Worm (Caenorhabditis elegans): ENCODE measurements around the gene irld-55.
A peak's percentile ranks its signal among the peaks of the same experiment; 100 is the strongest.

The irld-55 gene

DNA sequence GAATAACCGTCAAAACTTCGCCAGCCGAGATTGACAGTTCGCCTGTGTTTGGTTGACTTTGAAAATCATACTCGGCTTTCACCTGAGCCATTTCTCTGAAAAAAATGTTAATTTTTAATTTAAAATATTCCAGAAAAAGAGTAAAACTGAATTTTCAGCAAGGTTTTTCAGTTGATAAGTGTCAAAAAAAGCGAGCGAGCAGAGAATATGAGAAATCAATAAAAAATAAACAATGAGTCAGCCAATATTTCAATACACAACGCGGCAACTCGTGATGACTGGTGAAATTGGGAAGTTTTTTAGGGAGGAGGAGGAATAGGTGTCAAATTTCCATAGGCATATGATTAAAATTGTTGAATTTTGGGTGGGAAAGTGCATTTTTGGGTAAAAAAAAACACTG, 49.8 kb downstream of the irld-55 start, which contains the start of gene lst-4:
TSS of gene lst-4 (minus strand) at position 101 of the 400 bp plus-strand sequence.
- no peak for TF ChIP-seq K12H6.12 (tag; optimal IDR thresholded peaks at IDR 0.05)
- TF ChIP-seq madf-3 (GFP tag; IDR thresholded peaks at IDR 0.05), result no peak
- no peak for TF ChIP-seq gei-17 (GFP tag; optimal IDR thresholded peaks at IDR 0.05)
- no peak for TF ChIP-seq tlf-1 (GFP tag; optimal IDR thresholded peaks at IDR 0.05)
- TF ChIP-seq F33H1.4 (GFP tag; IDR thresholded peaks at IDR 0.05), result no peak
- TF ChIP-seq pbrm-1 (GFP tag; IDR thresholded peaks at IDR 0.05), result no peak
- TF ChIP-seq Y79H2A.3 (GFP tag; conservative IDR thresholded peaks at IDR 0.05), result no peak
- TF ChIP-seq F37B4.10 (GFP tag; IDR thresholded peaks at IDR 0.05), result no peak
- no peak for TF ChIP-seq ceh-91 (GFP tag; IDR thresholded peaks at IDR 0.05)
- no peak for TF ChIP-seq tbp1 (GFP tag; optimal IDR thresholded peaks at IDR 0.05)
- no peak for TF ChIP-seq nhr-80 (tag; optimal IDR thresholded peaks at IDR 0.05)
- TF ChIP-seq attf-3 (GFP tag; conservative IDR thresholded peaks at IDR 0.05), result no peak
- no peak for TF ChIP-seq snpc-4 (GFP tag; optimal IDR thresholded peaks at IDR 0.05)
- no peak for TF ChIP-seq snpc-4 (tag; optimal IDR thresholded peaks at IDR 0.05)

DNA sequence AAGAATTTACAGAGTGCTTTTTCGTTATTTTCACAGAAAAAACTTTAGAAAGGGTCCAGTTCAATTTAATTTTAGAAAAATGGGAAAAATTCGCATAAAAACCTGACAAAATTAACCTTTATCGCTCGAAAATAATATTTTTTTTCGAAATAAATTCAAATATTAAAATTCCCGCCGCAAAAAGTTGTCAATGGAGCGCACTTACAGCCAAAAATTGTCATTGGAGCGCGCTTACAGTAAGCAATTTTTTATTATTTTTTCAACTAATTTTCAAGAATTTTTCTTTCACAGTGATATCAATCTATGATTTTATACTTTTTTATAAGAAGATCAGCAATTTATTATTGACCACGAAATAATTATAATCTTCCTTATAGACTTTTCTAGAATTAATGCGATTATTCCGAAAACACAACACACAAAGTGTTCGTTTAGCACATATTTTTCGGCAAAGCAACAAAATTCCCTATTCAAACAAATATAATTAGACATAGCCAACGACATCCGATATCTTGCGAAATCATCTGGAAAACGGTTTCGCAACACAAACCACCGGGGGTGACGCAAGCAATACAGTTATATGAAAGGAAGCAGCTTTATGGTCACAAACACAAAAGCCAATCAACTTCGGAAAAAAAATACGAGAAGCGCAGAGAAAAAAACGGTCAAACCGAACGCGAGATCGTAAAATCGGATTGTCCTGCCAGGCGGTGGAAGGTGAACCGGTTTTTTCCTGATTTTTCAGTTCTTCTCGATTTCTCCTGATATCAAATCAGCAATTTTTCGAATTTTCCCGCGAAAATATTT, 50.4 kb downstream of the irld-55 start:
- TF ChIP-seq nfya-1 (tag; optimal IDR thresholded peaks at IDR 0.05; ENCODE audit: borderline replicate concordance, insufficient read depth) (no peak), dpl-1 (GFP tag; optimal IDR thresholded peaks at IDR 0.05) (peak; percentile 73), ceh-91 (GFP tag; IDR thresholded peaks at IDR 0.05) (peak; percentile 43; the same call in 1 of the 2 replicates), lin-54 (GFP tag; optimal IDR thresholded peaks at IDR 0.05) (peak; percentile 70), ama-1 (optimal IDR thresholded peaks at IDR 0.05) (no peak), ama-1 (GFP tag; optimal IDR thresholded peaks at IDR 0.05) (no peak), Y67H2A.10 (GFP tag; conservative IDR thresholded peaks at IDR 0.05) (no peak), snpc-1.3 (tag; optimal IDR thresholded peaks at IDR 0.05; ENCODE audit: insufficient read depth) (peak; percentile 70), fkh-3 (tag; optimal IDR thresholded peaks at IDR 0.05) (no peak), hsf-1 (GFP tag; IDR thresholded peaks at IDR 0.05) (no peak), madf-8 (GFP tag; conservative IDR thresholded peaks at IDR 0.05) (peak; percentile 47; the same call in 1 of the 2 replicates), ceh-79 (tag; optimal IDR thresholded peaks at IDR 0.05) (no peak), gei-17 (GFP tag; optimal IDR thresholded peaks at IDR 0.05) (no peak), T07F8.4 (tag; optimal IDR thresholded peaks at IDR 0.05) (no peak), egl-18 (GFP tag; IDR thresholded peaks at IDR 0.05) (no peak), Y79H2A.3 (GFP tag; conservative IDR thresholded peaks at IDR 0.05) (no peak), ztf-6 (GFP tag; IDR thresholded peaks at IDR 0.05) (no peak), ztf-18 (tag; optimal IDR thresholded peaks at IDR 0.05) (no peak), K11D2.4 (GFP tag; IDR thresholded peaks at IDR 0.05) (no peak), nhr-27 (tag; optimal IDR thresholded peaks at IDR 0.05) (no peak), hrde-1 (tag; optimal IDR thresholded peaks at IDR 0.05; ENCODE audit: borderline replicate concordance) (no peak), zfh-2 (GFP tag; conservative IDR thresholded peaks at IDR 0.05) (peak; percentile 61; the same call in 1 of the 2 replicates), sdz-38 (tag; optimal IDR thresholded peaks at IDR 0.05) (no peak), nhr-120 (GFP tag; IDR thresholded peaks at IDR 0.05) (no peak), F49E8.2 (tag; optimal IDR thresholded peaks at IDR 0.05; ENCODE audit: insufficient read depth) (peak; percentile 15), snpc-4 (GFP tag; optimal IDR thresholded peaks at IDR 0.05) (peak; percentile 57), snpc-4 (tag; optimal IDR thresholded peaks at IDR 0.05) (peak in 3 of 4 experiments; percentile 70 to 88 (median 85)), cebp-1 (GFP tag; IDR thresholded peaks at IDR 0.05) (peak; percentile 96), cebp-1 (tag; optimal IDR thresholded peaks at IDR 0.05) (peak; percentile 98), hmg-1.2 (GFP tag; IDR thresholded peaks at IDR 0.05) (no peak), mcd-1 (GFP tag; IDR thresholded peaks at IDR 0.05) (peak; percentile 89), cebp-2 (GFP tag; IDR thresholded peaks at IDR 0.05) (no peak), mes-4 (tag; optimal IDR thresholded peaks at IDR 0.05) (no peak), lsl-1 (GFP tag; optimal IDR thresholded peaks at IDR 0.05) (peak; percentile 6), atf-7 (tag; optimal IDR thresholded peaks at IDR 0.05) (no peak), K12H6.12 (tag; optimal IDR thresholded peaks at IDR 0.05) (no peak), lir-1 (GFP tag; conservative IDR thresholded peaks at IDR 0.05) (no peak), B0019.2 (GFP tag; conservative IDR thresholded peaks at IDR 0.05) (no peak)
